Fruit fly (Drosophila melanogaster) whole organism, embryonic: ENCODE measurements around the gene DIP-alpha.

Source experiments
- Antp ChIP-seq: fragments of 200-800 bp; sonication (Bioruptor generic); optimal IDR thresholded peaks from 3 replicates; lab custom pipeline; 2016; ENCODE audit warnings: missing biosample characterization, missing genetic modification characterization
- CG10321 ChIP-seq: fragments of 200-800 bp; sonication (Bioruptor generic); IDR thresholded peaks from 2 replicates; pipeline ENCODE4 v1.3.6; 2022; ENCODE audit warnings: missing biosample characterization, missing genetic modification characterization
- CG10543 ChIP-seq: fragments of 200-800 bp; sonication (Bioruptor generic); optimal IDR thresholded peaks from 3 replicates; lab custom pipeline; 2017; ENCODE audit warnings: missing biosample characterization, mild to moderate bottlenecking, missing genetic modification characterization, moderate library complexity
- CG10565 ChIP-seq: fragments of 200-800 bp; sonication (Bioruptor generic); optimal IDR thresholded peaks from 3 replicates; lab custom pipeline; 2016; ENCODE audit warnings: missing biosample characterization, mild to moderate bottlenecking, missing genetic modification characterization
- CG11723 ChIP-seq: fragments of 200-800 bp; sonication (Bioruptor generic); optimal IDR thresholded peaks from 2 replicates; lab custom pipeline; 2017; ENCODE audit warnings: missing biosample characterization, mild to moderate bottlenecking, missing genetic modification characterization
- CG12104 ChIP-seq: fragments of 200-800 bp; sonication (Bioruptor generic); optimal IDR thresholded peaks from 3 replicates; lab custom pipeline; 2016; ENCODE audit warnings: missing biosample characterization, missing genetic modification characterization
- CG12659 ChIP-seq: fragments of 200-800 bp; sonication (Bioruptor generic); optimal IDR thresholded peaks from 3 replicates; lab custom pipeline; 2017; ENCODE audit warnings: mild to moderate bottlenecking, missing biosample characterization, missing genetic modification reagents, missing genetic modification characterization
- CG15269 ChIP-seq: fragments of 200-800 bp; sonication (Bioruptor generic); optimal IDR thresholded peaks from 2 replicates; lab custom pipeline; 2018; ENCODE audit warnings: missing biosample characterization, mild to moderate bottlenecking, missing genetic modification characterization, moderate library complexity
- CG1603 ChIP-seq: fragments of 200-800 bp; sonication (Bioruptor generic); optimal IDR thresholded peaks from 2 replicates; lab custom pipeline; 2019; ENCODE audit warnings: missing biosample characterization, mild to moderate bottlenecking, missing genetic modification characterization, moderate library complexity
- CG1832 ChIP-seq: fragments of 200-800 bp; sonication (Bioruptor generic); optimal IDR thresholded peaks from 2 replicates; lab custom pipeline; 2017; ENCODE audit warnings: missing biosample characterization, mild to moderate bottlenecking, missing genetic modification characterization, inconsistent platforms
- CG2678 ChIP-seq: fragments of 200-800 bp; sonication (Bioruptor generic); optimal IDR thresholded peaks from 3 replicates; lab custom pipeline; 2019; ENCODE audit warnings: missing biosample characterization, mild to moderate bottlenecking, missing genetic modification characterization, moderate library complexity
- CG2712 ChIP-seq: fragments of 200-800 bp; optimal IDR thresholded peaks from 3 replicates; lab custom pipeline; 2019; ENCODE audit warnings: missing biosample characterization, mild to moderate bottlenecking, missing genetic modification characterization, moderate library complexity
- CG31441 ChIP-seq: fragments of 200-800 bp; sonication (Bioruptor generic); IDR thresholded peaks from 2 replicates; pipeline ENCODE4 v1.3.6; 2022; ENCODE audit warnings: missing biosample characterization, missing genetic modification characterization
- CG32772 ChIP-seq: fragments of 200-800 bp; sonication (Bioruptor generic); IDR thresholded peaks from 2 replicates; pipeline ENCODE4 v1.3.6; 2022; ENCODE audit warnings: missing biosample characterization, missing genetic modification characterization
- CG3838 ChIP-seq: fragments of 200-800 bp; sonication (Bioruptor generic); optimal IDR thresholded peaks from 3 replicates; lab custom pipeline; 2016; ENCODE audit warnings: missing biosample characterization, missing genetic modification characterization
- CG4854 ChIP-seq: fragments of 200-800 bp; sonication (Bioruptor generic); optimal IDR thresholded peaks from 2 replicates; lab custom pipeline; 2016; ENCODE audit warnings: missing biosample characterization, missing genetic modification characterization, inconsistent platforms
- CG5245 ChIP-seq: fragments of 200-800 bp; sonication (Bioruptor generic); optimal IDR thresholded peaks from 3 replicates; lab custom pipeline; 2016; ENCODE audit warnings: missing biosample characterization, missing genetic modification characterization
- CG6254 ChIP-seq: fragments of 200-800 bp; sonication (Bioruptor generic); optimal IDR thresholded peaks from 3 replicates; lab custom pipeline; 2017; ENCODE audit warnings: mild to moderate bottlenecking, missing biosample characterization, missing genetic modification reagents, missing genetic modification characterization
- CG6654 ChIP-seq: fragments of 200-800 bp; sonication (Bioruptor generic); optimal IDR thresholded peaks from 2 replicates; lab custom pipeline; 2017; ENCODE audit warnings: missing biosample characterization, mild to moderate bottlenecking, missing genetic modification characterization
- CG6791 ChIP-seq: fragments of 200-800 bp; sonication (Bioruptor generic); IDR thresholded peaks from 3 replicates; pipeline ENCODE4 v1.3.6; 2022; ENCODE audit warnings: missing biosample characterization, missing genetic modification characterization; ENCODE audit not compliant: partially characterized antibody
- CG7357 ChIP-seq: fragments of 200-800 bp; sonication (Bioruptor generic); IDR thresholded peaks from 3 replicates; pipeline ENCODE4 v1.3.6; 2022; ENCODE audit warnings: missing biosample characterization, missing genetic modification characterization
- CG8478 ChIP-seq: fragments of >200 bp; optimal IDR thresholded peaks from 2 replicates; lab custom pipeline; 2018
- D ChIP-seq, 2 experiments: fragments of 200-800 bp in 1 of 2; fragments of >200 bp in 1 of 2; sonication (Bioruptor generic) in 1 of 2; optimal IDR thresholded peaks; 2 replicates in 1 of 2; 3 replicates in 1 of 2; lab custom pipeline; 2017; ENCODE audit warnings: mild to moderate bottlenecking in 1 of 2, missing biosample characterization in 1 of 2, missing genetic modification characterization in 1 of 2, missing genetic modification reagents in 1 of 2
- Dad ChIP-seq: fragments of 200-800 bp; sonication (Bioruptor generic); optimal IDR thresholded peaks from 3 replicates; lab custom pipeline; 2016; ENCODE audit warnings: missing biosample characterization, missing genetic modification characterization
- Dfd ChIP-seq, 2 experiments: fragments of >200 bp; optimal IDR thresholded peaks; 2 replicates each; lab custom pipeline; 2017; ENCODE audit warnings: missing biosample characterization in 2 of 2, missing genetic modification characterization in 2 of 2
- H15 ChIP-seq: fragments of 200-800 bp; sonication (Bioruptor generic); IDR thresholded peaks from 3 replicates; pipeline ENCODE4 v1.3.6; 2022; ENCODE audit warnings: missing biosample characterization, missing genetic modification characterization
- Hmx ChIP-seq: fragments of 200-800 bp; sonication (Bioruptor generic); optimal IDR thresholded peaks from 2 replicates; lab custom pipeline; 2016; ENCODE audit warnings: missing biosample characterization, missing genetic modification characterization
- Pdp1 ChIP-seq, 2 experiments: fragments of 200-800 bp; sonication (Bioruptor generic); optimal IDR thresholded peaks; 3 replicates each; lab custom pipeline; 2016; ENCODE audit warnings: missing biosample characterization in 2 of 2, missing genetic modification characterization in 2 of 2, mild to moderate bottlenecking in 1 of 2, moderate library complexity in 1 of 2
- ara ChIP-seq: fragments of 200-800 bp; sonication (Bioruptor generic); IDR thresholded peaks from 2 replicates; pipeline ENCODE4 v1.3.6; 2022; ENCODE audit warnings: missing biosample characterization, missing genetic modification characterization
- ase ChIP-seq: fragments of 200-800 bp; sonication (Bioruptor generic); IDR thresholded peaks from 3 replicates; pipeline ENCODE4 v1.3.6; 2022; ENCODE audit warnings: missing biosample characterization, missing genetic modification characterization
- cas ChIP-seq: fragments of 200-800 bp; sonication (Bioruptor generic); IDR thresholded peaks from 2 replicates; pipeline ENCODE4 v1.3.6; 2022; ENCODE audit warnings: missing biosample characterization, missing genetic modification characterization
- chif ChIP-seq, 2 experiments: fragments of 200-800 bp; sonication (Bioruptor generic); optimal IDR thresholded peaks; 3 replicates each; lab custom pipeline; 2016; ENCODE audit warnings: missing biosample characterization in 2 of 2, missing genetic modification characterization in 2 of 2
- chinmo ChIP-seq: fragments of 200-800 bp; sonication (Bioruptor generic); IDR thresholded peaks from 4 replicates; pipeline ENCODE4 v1.3.6; 2022; ENCODE audit warnings: missing biosample characterization, missing genetic modification characterization; ENCODE audit not compliant: partially characterized antibody
- fd64A ChIP-seq: fragments of 200-800 bp; sonication (Bioruptor generic); optimal IDR thresholded peaks from 3 replicates; lab custom pipeline; 2018; ENCODE audit warnings: missing biosample characterization, mild to moderate bottlenecking, missing genetic modification characterization
- gcm2 ChIP-seq: fragments of 200-800 bp; sonication (Bioruptor generic); optimal IDR thresholded peaks from 2 replicates; lab custom pipeline; 2016; ENCODE audit warnings: missing biosample characterization, missing genetic modification characterization
- gsb ChIP-seq: fragments of 200-800 bp; sonication (Bioruptor generic); IDR thresholded peaks from 2 replicates; pipeline ENCODE4 v1.3.6; 2022; ENCODE audit warnings: missing biosample characterization, missing genetic modification characterization
- gsb-n ChIP-seq: fragments of 200-800 bp; sonication (Bioruptor generic); optimal IDR thresholded peaks from 3 replicates; lab custom pipeline; 2018; ENCODE audit warnings: missing biosample characterization, mild to moderate bottlenecking, missing genetic modification characterization
- ind ChIP-seq: fragments of 200-800 bp; sonication (Bioruptor generic); optimal IDR thresholded peaks from 3 replicates; lab custom pipeline; 2016; ENCODE audit warnings: missing biosample characterization, missing genetic modification characterization
- ken ChIP-seq: fragments of 200-800 bp; sonication (Bioruptor generic); IDR thresholded peaks from 3 replicates; pipeline ENCODE4 v1.3.6; 2022; ENCODE audit warnings: missing biosample characterization, missing genetic modification characterization
- knrl ChIP-seq: fragments of 200-800 bp; sonication (Bioruptor generic); IDR thresholded peaks from 3 replicates; pipeline ENCODE4 v1.3.6; 2022; ENCODE audit warnings: missing biosample characterization, missing genetic modification characterization; ENCODE audit not compliant: partially characterized antibody
- nerfin-2 ChIP-seq: fragments of 200-800 bp; sonication (Bioruptor generic); IDR thresholded peaks from 2 replicates; pipeline ENCODE4 v1.3.6; 2022; ENCODE audit warnings: missing biosample characterization, missing genetic modification characterization; ENCODE audit not compliant: partially characterized antibody
- nmo ChIP-seq: fragments of 200-800 bp; sonication (Bioruptor generic); optimal IDR thresholded peaks from 2 replicates; lab custom pipeline; 2018; ENCODE audit warnings: missing biosample characterization, mild to moderate bottlenecking, missing genetic modification characterization, moderate library complexity
- onecut ChIP-seq: fragments of 200-800 bp; sonication (Bioruptor generic); IDR thresholded peaks from 2 replicates; pipeline ENCODE4 v1.3.6; 2022; ENCODE audit warnings: missing biosample characterization, missing genetic modification characterization
- sim ChIP-seq: fragments of 200-800 bp; sonication (Bioruptor generic); IDR thresholded peaks from 2 replicates; pipeline ENCODE4 v1.3.6; 2022; ENCODE audit warnings: missing biosample characterization, missing genetic modification characterization
- so ChIP-seq: fragments of 200-800 bp; sonication (Bioruptor generic); IDR thresholded peaks from 3 replicates; pipeline ENCODE4 v1.3.6; 2022; ENCODE audit warnings: missing biosample characterization, missing genetic modification characterization
- sob ChIP-seq: fragments of 200-800 bp; sonication (Bioruptor generic); IDR thresholded peaks from 2 replicates; pipeline ENCODE4 v1.3.6; 2022; ENCODE audit warnings: missing biosample characterization, missing genetic modification characterization
- toy ChIP-seq: fragments of 200-800 bp; sonication (Bioruptor generic); IDR thresholded peaks from 2 replicates; pipeline ENCODE4 v1.3.6; 2022; ENCODE audit warnings: missing biosample characterization, missing genetic modification characterization
- trem ChIP-seq: fragments of 200-800 bp; optimal IDR thresholded peaks from 3 replicates; lab custom pipeline; 2019; ENCODE audit warnings: missing biosample characterization, mild to moderate bottlenecking, missing genetic modification characterization, moderate library complexity
- vnd ChIP-seq: fragments of 200-800 bp; sonication (Bioruptor generic); IDR thresholded peaks from 3 replicates; pipeline ENCODE4 v1.3.6; 2022; ENCODE audit warnings: missing biosample characterization, missing genetic modification characterization; ENCODE audit not compliant: partially characterized antibody

DIP-alpha gene

dm6 chrX:3573438-3574250, 2.2 kb upstream of the DIP-alpha start, which contains the start of gene CG2875 (continued):
- TF ChIP-seq CG31441 (no peak), vnd (GFP tag; lab: Robert Waterston, UW) (0 out of 3 replicates have a peak, but pooled peaks have one; percentile 40), gsb (GFP tag; lab: Robert Waterston, UW) (no peak), CG6654 (GFP tag; lab: Kevin White, UChicago) (no peak), sim (GFP tag; lab: Robert Waterston, UW) (no peak), CG15269 (tag; lab: Kevin White, UChicago) (no peak), chinmo (GFP tag; lab: Robert Waterston, UW) (no peak), ara (GFP tag; lab: Robert Waterston, UW) (no peak), CG2712 (tag; lab: Kevin White, UChicago) (peak; percentile 10), H15 (no peak), onecut (GFP tag; lab: Robert Waterston, UW) (no peak), CG12104 (GFP tag; lab: Kevin White, UChicago) (no peak), CG3838 (GFP tag; lab: Kevin White, UChicago) (no peak), Pdp1 (GFP tag; optimal IDR thresholded peaks at IDR 0.05; lab: Kevin White, UChicago) (peak in 1 of 2 experiments; percentile 21), CG4854 (no peak), ken (GFP tag; lab: Robert Waterston, UW) (no peak), Antp (GFP tag; lab: Kevin White, UChicago) (no peak), chif (GFP tag; optimal IDR thresholded peaks at IDR 0.05; lab: Kevin White, UChicago) (no peak), nerfin-2 (GFP tag; lab: Robert Waterston, UW) (no peak), CG10321 (GFP tag; lab: Robert Waterston, UW) (no peak; the same call in 1 of the 2 replicates), Dfd (GFP tag; optimal IDR thresholded peaks at IDR 0.05; lab: Kevin White, UChicago) (no peak), CG2678 (tag; lab: Kevin White, UChicago) (no peak), CG1832 (GFP tag; lab: Kevin White, UChicago) (no peak), CG1603 (tag; lab: Kevin White, UChicago) (peak; percentile 71), knrl (GFP tag; lab: Robert Waterston, UW) (peak; percentile 78), Hmx (GFP tag; lab: Kevin White, UChicago) (no peak), ase (GFP tag; lab: Robert Waterston, UW) (no peak), Dad (GFP tag; lab: Kevin White, UChicago) (no peak), cas (no peak), CG10565 (GFP tag; lab: Kevin White, UChicago) (no peak), CG8478 (lab: Kevin White, UChicago) (no peak), CG12659 (GFP tag; lab: Kevin White, UChicago) (peak; percentile 32), toy (GFP tag; lab: Robert Waterston, UW) (no peak), D (optimal IDR thresholded peaks at IDR 0.05; lab: Kevin White, UChicago) (no peak), D (GFP tag; optimal IDR thresholded peaks at IDR 0.05; lab: Kevin White, UChicago) (no peak), CG10543 (GFP tag; lab: Kevin White, UChicago) (no peak), ind (GFP tag; lab: Kevin White, UChicago) (no peak), nmo (peak; percentile 51), CG7357 (GFP tag; lab: Robert Waterston, UW) (no peak), trem (tag; lab: Kevin White, UChicago) (peak; percentile 75), CG11723 (GFP tag; lab: Kevin White, UChicago) (no peak), fd64A (GFP tag; lab: Kevin White, UChicago) (no peak), CG32772 (GFP tag; lab: Robert Waterston, UW) (no peak), so (GFP tag; lab: Robert Waterston, UW) (no peak), CG6791 (peak; percentile 76), sob (GFP tag; lab: Robert Waterston, UW) (no peak), CG5245 (GFP tag; lab: Kevin White, UChicago) (no peak), gcm2 (GFP tag; lab: Kevin White, UChicago) (no peak), gsb-n (no peak), CG6254 (GFP tag; lab: Kevin White, UChicago) (no peak)
